Fruit fly (Drosophila melanogaster): ENCODE measurements around the gene MtnA.
A peak's percentile ranks its signal among the peaks of the same experiment; 100 is the strongest.

Gene MtnA

dm6 chr3R:9762955-9763931 lies 20.9 kb downstream of the MtnA start, which contains the start of the genes Snap24 and CG8478:
Gene Snap24, minus strand, starts transcription at chr3R:9763150.
Gene CG8478, plus strand, starts transcription at chr3R:9763650.
- TF ChIP-seq Smox (GFP tag; optimal IDR thresholded peaks at IDR 0.05) = no peak
- TF ChIP-seq CG3032 (tag; optimal IDR thresholded peaks at IDR 0.05) = peak; percentile 13
- no peak for TF ChIP-seq Eip75B (GFP tag; optimal IDR thresholded peaks at IDR 0.05)
- TF ChIP-seq topi (GFP tag; optimal IDR thresholded peaks at IDR 0.05) = peak; percentile 44
- TF ChIP-seq cyc (GFP tag; optimal IDR thresholded peaks at IDR 0.05) = no peak
- no peak for TF ChIP-seq CG6792 (GFP tag; optimal IDR thresholded peaks at IDR 0.05)
- peak; percentile 61 for TF ChIP-seq Eip78C (GFP tag)
- no peak for TF ChIP-seq Eip93F (GFP tag; optimal IDR thresholded peaks at IDR 0.05)
- TF ChIP-seq CG10631 (GFP tag; optimal IDR thresholded peaks at IDR 0.05) = no peak
- TF ChIP-seq Ets96B (tag; optimal IDR thresholded peaks at IDR 0.05) = no peak

dm6 chr3R:9759360-9760191 lies 24.6 kb downstream of the MtnA start, which contains the start of gene Mpi:
Gene Mpi, plus strand, starts transcription at chr3R:9759622.
- TF ChIP-seq esn (GFP tag; optimal IDR thresholded peaks at IDR 0.05) = peak; percentile 34
- peak; percentile 36 for TF ChIP-seq CG3032 (tag; optimal IDR thresholded peaks at IDR 0.05)
- peak; percentile 98 for TF ChIP-seq svp (GFP tag)
- TF ChIP-seq spab (GFP tag; optimal IDR thresholded peaks at IDR 0.05) = no peak
- TF ChIP-seq eg (GFP tag; IDR thresholded peaks at IDR 0.05) = 0 out of 3 replicates have a peak, but pooled peaks have one; percentile 30
- TF ChIP-seq dsx (GFP tag; optimal IDR thresholded peaks at IDR 0.05; ENCODE audit: poor library complexity, severe bottlenecking) = no peak
- 0 out of 3 replicates have a peak, but pooled peaks have one; percentile 23 for TF ChIP-seq CG8119 (GFP tag; IDR thresholded peaks at IDR 0.05)
- TF ChIP-seq Hr4 (GFP tag; optimal IDR thresholded peaks at IDR 0.05) = no peak

dm6 chr3R:9756187-9756586 lies 28.0 kb downstream of the MtnA start, which contains the start of the genes Alg12 and Rpt3R:
Gene Alg12, plus strand, starts transcription at chr3R:9756491.
Gene Rpt3R, minus strand, starts transcription at chr3R:9756510.
- no peak for TF ChIP-seq CG10631 (GFP tag; optimal IDR thresholded peaks at IDR 0.05)
- TF ChIP-seq topi (GFP tag; optimal IDR thresholded peaks at IDR 0.05) = no peak
- TF ChIP-seq Lpt (GFP tag; optimal IDR thresholded peaks at IDR 0.05) = no peak
- no peak for TF ChIP-seq CG34406 (GFP tag; optimal IDR thresholded peaks at IDR 0.05)
- no peak for TF ChIP-seq Eip78C (GFP tag)
- TF ChIP-seq fd85E (GFP tag; optimal IDR thresholded peaks at IDR 0.05) = no peak
- TF ChIP-seq CG11762 (GFP tag; optimal IDR thresholded peaks at IDR 0.05; ENCODE audit: insufficient read depth) = no peak
- no peak for TF ChIP-seq CG6163 (GFP tag; IDR thresholded peaks at IDR 0.05)
- no peak for TF ChIP-seq CG9139 (GFP tag; optimal IDR thresholded peaks at IDR 0.05)
- TF ChIP-seq Eip75B (GFP tag; optimal IDR thresholded peaks at IDR 0.05) = no peak
- TF ChIP-seq CG8319 (GFP tag; optimal IDR thresholded peaks at IDR 0.05) = no peak
- no peak for TF ChIP-seq salr (GFP tag; optimal IDR thresholded peaks at IDR 0.05)
- no peak for TF ChIP-seq lz (GFP tag; optimal IDR thresholded peaks at IDR 0.05)
- TF ChIP-seq achi (GFP tag; optimal IDR thresholded peaks at IDR 0.05) = no peak
- TF ChIP-seq CG32006 (GFP tag; optimal IDR thresholded peaks at IDR 0.05) = no peak

DNA sequence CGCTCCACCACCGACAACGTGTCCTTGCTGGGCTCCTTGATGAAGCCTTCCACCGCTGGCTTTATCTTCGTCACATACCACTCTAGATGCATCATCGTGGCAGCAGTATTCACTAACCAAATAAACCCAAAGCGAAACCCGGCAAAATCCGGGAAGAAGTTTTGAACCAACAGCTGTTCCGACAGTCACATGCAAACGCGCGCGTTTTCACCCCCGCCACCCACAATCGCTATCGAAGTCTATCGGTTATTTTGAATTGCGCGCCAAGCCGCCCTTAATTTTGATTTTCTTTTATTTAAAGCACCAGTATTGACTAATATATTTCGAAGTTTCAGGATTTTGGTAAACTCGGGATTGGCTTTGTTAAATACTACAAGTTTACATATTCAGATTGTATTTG lies 29.7 kb downstream of the MtnA start, which contains the start of gene Tti1:
Tti1 (minus strand) TSS at position 200 of the 400 bp plus-strand sequence.
- TF ChIP-seq vri (GFP tag; optimal IDR thresholded peaks at IDR 0.05) (no peak), salr (GFP tag; optimal IDR thresholded peaks at IDR 0.05) (no peak), CG16779 (tag; optimal IDR thresholded peaks at IDR 0.05) (no peak), pdm3 (GFP tag; optimal IDR thresholded peaks at IDR 0.05) (no peak), Met (GFP tag; optimal IDR thresholded peaks at IDR 0.05) (no peak), CG10669 (GFP tag; optimal IDR thresholded peaks at IDR 0.05) (no peak), esn (GFP tag; optimal IDR thresholded peaks at IDR 0.05) (no peak), CG6276 (GFP tag; optimal IDR thresholded peaks at IDR 0.05) (no peak), svp (GFP tag) (no peak), ss (GFP tag; optimal IDR thresholded peaks at IDR 0.05) (no peak), CG1621 (tag; optimal IDR thresholded peaks at IDR 0.05) (no peak), CG6854 (GFP tag; optimal IDR thresholded peaks at IDR 0.05) (no peak), Ets96B (tag; optimal IDR thresholded peaks at IDR 0.05) (no peak), CG32006 (GFP tag; optimal IDR thresholded peaks at IDR 0.05) (no peak), CG6792 (GFP tag; optimal IDR thresholded peaks at IDR 0.05) (no peak)

Data from whole organism, prepupa.